Fruit fly (Drosophila melanogaster): Measurements from ENCODE around the gene mud.

mud gene

dm6 chrX:14234468-14234867 lies 13.1 kb upstream of the mud start (continued):
- TF ChIP-seq Rfx (GFP tag; IDR thresholded peaks at IDR 0.05): no peak
- TF ChIP-seq unpg (GFP tag; optimal IDR thresholded peaks at IDR 0.05): peak; percentile 35
- no peak for TF ChIP-seq Usf (GFP tag; optimal IDR thresholded peaks at IDR 0.05)
- TF ChIP-seq CG1233 (GFP tag; optimal IDR thresholded peaks at IDR 0.05): peak; percentile 12
- TF ChIP-seq CG7271 (tag; optimal IDR thresholded peaks at IDR 0.05): peak; percentile 72
- no peak for TF ChIP-seq hkb (optimal IDR thresholded peaks at IDR 0.05)
- no peak for TF ChIP-seq hkb (GFP tag; IDR thresholded peaks at IDR 0.05)
- TF ChIP-seq p53 (GFP tag; optimal IDR thresholded peaks at IDR 0.05): no peak
- no peak for TF ChIP-seq CG7372 (GFP tag; IDR thresholded peaks at IDR 0.05)

dm6 chrX:14237873-14238394 lies 9.6 kb upstream of the mud start, which contains the start of the genes Fbxl4 and Dus2:
Gene Fbxl4 (minus strand): TSS chrX:14237923.
Gene Dus2 (plus strand): TSS chrX:14237988.
- TF ChIP-seq lbe (GFP tag; optimal IDR thresholded peaks at IDR 0.05) (peak; percentile 62), Chrac-16 (GFP tag; optimal IDR thresholded peaks at IDR 0.05) (peak; percentile 94), CG32772 (GFP tag; IDR thresholded peaks at IDR 0.05) (peak; percentile 92), seq (GFP tag; IDR thresholded peaks at IDR 0.05) (peak; percentile 87), CG6791 (GFP tag; IDR thresholded peaks at IDR 0.05; ENCODE audit: partially characterized antibody) (peak; percentile 37; the same call in 1 of the 3 replicates), CG4360 (GFP tag; IDR thresholded peaks at IDR 0.05) (0 out of 2 replicates have a peak, but pooled peaks have one; percentile 43), Ravus (GFP tag; IDR thresholded peaks at IDR 0.05) (peak; percentile 72), H2.0 (GFP tag; IDR thresholded peaks at IDR 0.05) (peak; percentile 91), fd3F (GFP tag; optimal IDR thresholded peaks at IDR 0.05) (peak; percentile 85), Oli (tag; optimal IDR thresholded peaks at IDR 0.05) (peak; percentile 89), so (GFP tag; IDR thresholded peaks at IDR 0.05) (peak; percentile 88), lab (GFP tag; optimal IDR thresholded peaks at IDR 0.05) (peak; percentile 92), pita (GFP tag; optimal IDR thresholded peaks at IDR 0.05) (no peak), CG8765 (GFP tag; IDR thresholded peaks at IDR 0.05) (peak; percentile 93), ttk (GFP tag; IDR thresholded peaks at IDR 0.05) (peak; percentile 91), danr (GFP tag; IDR thresholded peaks at IDR 0.05) (peak; percentile 81), maf-S (GFP tag; optimal IDR thresholded peaks at IDR 0.05) (peak; percentile 86), CG12391 (tag; optimal IDR thresholded peaks at IDR 0.05) (peak; percentile 94), grau (tag; optimal IDR thresholded peaks at IDR 0.05) (peak; percentile 90), tx (GFP tag; optimal IDR thresholded peaks at IDR 0.05) (peak; percentile 92), CG12236 (GFP tag; optimal IDR thresholded peaks at IDR 0.05) (peak; percentile 70), CG16815 (GFP tag; optimal IDR thresholded peaks at IDR 0.05) (peak; percentile 94), toy (GFP tag; IDR thresholded peaks at IDR 0.05) (peak; percentile 74), trem (tag; optimal IDR thresholded peaks at IDR 0.05) (peak; percentile 80), CG6813 (GFP tag; optimal IDR thresholded peaks at IDR 0.05) (peak; percentile 76), Asciz (GFP tag; optimal IDR thresholded peaks at IDR 0.05) (peak; percentile 76), esg (GFP tag; conservative IDR thresholded peaks at IDR 0.05) (peak; percentile 93), CG2889 (GFP tag; IDR thresholded peaks at IDR 0.05) (peak; percentile 86), amos (GFP tag; IDR thresholded peaks at IDR 0.05; ENCODE audit: partially characterized antibody) (peak; percentile 38; the same call in 1 of the 2 replicates), gro (GFP tag; optimal IDR thresholded peaks at IDR 0.05) (peak; percentile 91), gem (tag; optimal IDR thresholded peaks at IDR 0.05) (peak; percentile 96), CG6272 (GFP tag; IDR thresholded peaks at IDR 0.05) (peak; percentile 92), Adf1 (GFP tag; IDR thresholded peaks at IDR 0.05) (peak; percentile 48), CG42726 (GFP tag; IDR thresholded peaks at IDR 0.05; ENCODE audit: partially characterized antibody) (no peak), Sry-β (GFP tag; optimal IDR thresholded peaks at IDR 0.05) (peak; percentile 42), Scr (GFP tag; IDR thresholded peaks at IDR 0.05; ENCODE audit: partially characterized antibody) (0 out of 2 replicates have a peak, but pooled peaks have one; percentile 18), Pdp1 (GFP tag; optimal IDR thresholded peaks at IDR 0.05) (peak; percentile 93 to 96), trh (GFP tag; optimal IDR thresholded peaks at IDR 0.05) (peak; percentile 74), tgo (GFP tag; IDR thresholded peaks at IDR 0.05) (peak; percentile 92), Doc2 (GFP tag; IDR thresholded peaks at IDR 0.05) (peak; percentile 73), CG30403 (GFP tag; optimal IDR thresholded peaks at IDR 0.05) (peak; percentile 97)

Measured in whole organism, embryonic.